Fruit fly (Drosophila melanogaster) whole organism, pupa: ENCODE data around the gene pip.

Experiments
- CG10348 ChIP-seq: fragments of 200-800 bp; sonication (Bioruptor generic); IDR thresholded peaks from 2 replicates; pipeline ENCODE4 v1.3.6; 2022; ENCODE audit warnings: missing biosample characterization, missing genetic modification characterization
- CG12605 ChIP-seq: fragments of 200-800 bp; sonication (Bioruptor generic); IDR thresholded peaks from 2 replicates; pipeline ENCODE4 v1.3.6; 2022; ENCODE audit warnings: missing biosample characterization, missing genetic modification characterization
- CG13204 ChIP-seq: fragments of 200-800 bp; sonication (Bioruptor generic); optimal IDR thresholded peaks from 2 replicates; lab custom pipeline; 2018; ENCODE audit warnings: missing biosample characterization, mild to moderate bottlenecking, missing genetic modification characterization, moderate library complexity
- CG14655 ChIP-seq: fragments of 200-800 bp; sonication (Bioruptor generic); optimal IDR thresholded peaks from 3 replicates; lab custom pipeline; 2017; ENCODE audit warnings: mild to moderate bottlenecking, missing biosample characterization, missing genetic modification reagents, missing genetic modification characterization
- CG15710 ChIP-seq: fragments of 200-800 bp; sonication (Bioruptor generic); optimal IDR thresholded peaks from 2 replicates; lab custom pipeline; 2018; ENCODE audit warnings: missing biosample characterization, mild to moderate bottlenecking, missing genetic modification characterization, moderate library complexity
- CG17806 ChIP-seq: fragments of 200-800 bp; sonication (Bioruptor generic); optimal IDR thresholded peaks from 2 replicates; lab custom pipeline; 2018; ENCODE audit warnings: missing biosample characterization, mild to moderate bottlenecking, missing genetic modification characterization, moderate library complexity
- CG32121 ChIP-seq: fragments of 200-800 bp; sonication (Bioruptor generic); IDR thresholded peaks from 2 replicates; pipeline ENCODE4 v1.3.6; 2022; ENCODE audit warnings: missing biosample characterization, missing genetic modification characterization
- CG34367 ChIP-seq: fragments of 200-800 bp; sonication (Bioruptor generic); optimal IDR thresholded peaks from 2 replicates; lab custom pipeline; 2018; ENCODE audit warnings: missing biosample characterization, mild to moderate bottlenecking, missing genetic modification characterization
- CG4496 ChIP-seq: fragments of 200-800 bp; sonication (Bioruptor generic); IDR thresholded peaks from 3 replicates; pipeline ENCODE4 v1.3.6; 2022; ENCODE audit warnings: missing biosample characterization, missing genetic modification characterization
- CG8159 ChIP-seq: fragments of 200-800 bp; sonication (Bioruptor generic); optimal IDR thresholded peaks from 3 replicates; lab custom pipeline; 2018; ENCODE audit warnings: missing biosample characterization, mild to moderate bottlenecking, missing genetic modification characterization, moderate library complexity
- CG8301 ChIP-seq: fragments of 200-800 bp; sonication (Bioruptor generic); optimal IDR thresholded peaks from 2 replicates; lab custom pipeline; 2018; ENCODE audit warnings: missing biosample characterization, mild to moderate bottlenecking, missing genetic modification characterization
- CG9948 ChIP-seq: fragments of 200-800 bp; sonication (Bioruptor generic); optimal IDR thresholded peaks from 2 replicates; lab custom pipeline; 2018; ENCODE audit warnings: missing biosample characterization, mild to moderate bottlenecking, missing genetic modification characterization, moderate library complexity
- D1 ChIP-seq: fragments of 200-800 bp; sonication (Bioruptor generic); optimal IDR thresholded peaks from 2 replicates; lab custom pipeline; 2018; ENCODE audit warnings: missing biosample characterization, mild to moderate bottlenecking, missing genetic modification characterization, moderate library complexity
- EcR ChIP-seq: fragments of 200-800 bp; sonication (Bioruptor generic); optimal IDR thresholded peaks from 3 replicates; lab custom pipeline; 2019; ENCODE audit warnings: missing biosample characterization, missing genetic modification characterization, mild to moderate bottlenecking, moderate library complexity, missing genetic modification reagents
- Ets98B ChIP-seq: fragments of 200-800 bp; sonication (Bioruptor generic); IDR thresholded peaks from 2 replicates; pipeline ENCODE4 v1.3.6; 2022; ENCODE audit warnings: missing biosample characterization, missing genetic modification characterization
- Pif1A ChIP-seq: fragments of 200-800 bp; sonication (Bioruptor generic); optimal IDR thresholded peaks from 3 replicates; lab custom pipeline; 2016; ENCODE audit warnings: missing biosample characterization, missing genetic modification characterization
- Pif1B ChIP-seq: fragments of 200-800 bp; sonication (Bioruptor generic); optimal IDR thresholded peaks from 3 replicates; lab custom pipeline; 2016; ENCODE audit warnings: missing biosample characterization, missing genetic modification characterization
- Snoo ChIP-seq: fragments of 200-800 bp; sonication (Bioruptor generic); optimal IDR thresholded peaks from 3 replicates; lab custom pipeline; 2017; ENCODE audit warnings: missing biosample characterization, mild to moderate bottlenecking, missing genetic modification characterization, inconsistent platforms
- fd96Ca ChIP-seq: fragments of 200-800 bp; sonication (Bioruptor generic); IDR thresholded peaks from 3 replicates; pipeline ENCODE4 v1.3.6; 2022; ENCODE audit warnings: missing biosample characterization, missing genetic modification characterization
- gl ChIP-seq: fragments of 200-800 bp; sonication (Bioruptor generic); optimal IDR thresholded peaks from 2 replicates; lab custom pipeline; 2018; ENCODE audit warnings: missing biosample characterization, mild to moderate bottlenecking, missing genetic modification characterization
- rn ChIP-seq: fragments of 200-800 bp; sonication (Bioruptor generic); IDR thresholded peaks from 2 replicates; pipeline ENCODE4 v1.3.6; 2022; ENCODE audit warnings: missing biosample characterization, missing genetic modification characterization

pip gene

DNA sequence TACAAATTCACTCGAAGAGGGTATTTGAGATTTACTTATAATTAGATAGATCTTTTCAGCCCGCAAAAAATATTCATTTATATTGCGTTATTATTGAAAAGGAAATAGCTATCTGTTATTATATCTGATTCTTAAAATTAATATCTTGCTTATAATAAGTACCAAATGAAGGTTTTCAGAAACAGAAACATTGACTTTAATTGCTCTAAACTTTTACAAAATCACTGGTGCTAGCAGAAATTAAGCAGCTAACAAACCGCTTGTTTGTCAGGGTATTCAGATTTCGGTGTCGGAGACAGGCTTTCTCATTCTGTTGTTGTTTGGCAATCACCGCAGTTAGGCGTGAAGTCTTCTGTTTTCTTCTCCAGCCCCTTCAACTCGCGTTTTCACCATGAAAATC, 20.8 kb downstream of the pip start:
- TF ChIP-seq CG13204 (GFP tag; lab: Kevin White, UChicago) (no peak), CG14655 (GFP tag; lab: Kevin White, UChicago) (peak; percentile 51), CG8301 (tag; lab: Kevin White, UChicago) (peak; percentile 10), Ets98B (GFP tag; lab: Robert Waterston, UW) (no peak)

DNA sequence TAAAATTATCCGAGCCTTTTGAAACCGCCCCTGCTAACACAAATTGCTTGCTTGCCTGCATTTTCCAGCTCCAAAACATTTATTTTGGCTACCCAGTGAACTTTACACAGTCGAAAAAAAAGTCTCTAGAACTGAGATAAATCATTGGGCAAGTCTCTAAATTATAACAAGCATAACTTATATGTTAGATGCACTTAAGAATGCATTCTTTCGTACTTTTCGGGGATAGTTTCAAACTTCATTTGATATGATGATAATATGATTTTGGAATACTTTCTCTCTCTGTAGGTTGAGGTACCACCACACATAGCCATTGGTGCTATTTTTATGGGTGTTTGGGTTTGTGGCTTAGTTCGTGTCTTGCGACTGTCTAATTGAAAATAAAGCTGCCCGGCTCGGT, 22.5 kb downstream of the pip start:
- TF ChIP-seq rn (GFP tag; lab: Robert Waterston, UW) (peak; percentile 75), CG8301 (tag; lab: Kevin White, UChicago) (peak; percentile 88), D1 (tag; lab: Kevin White, UChicago) (no peak), CG14655 (GFP tag; lab: Kevin White, UChicago) (peak; percentile 87), CG17806 (tag; lab: Kevin White, UChicago) (no peak), CG4496 (GFP tag; lab: Robert Waterston, UW) (peak; percentile 92), fd96Ca (GFP tag; lab: Robert Waterston, UW) (peak; percentile 81), CG12605 (GFP tag; lab: Robert Waterston, UW) (peak; percentile 84), CG10348 (peak; percentile 76), CG8159 (tag; lab: Kevin White, UChicago) (no peak), CG32121 (GFP tag; lab: Robert Waterston, UW) (peak; percentile 93), CG9948 (no peak), EcR (GFP tag; lab: Kevin White, UChicago) (no peak), CG15710 (tag; lab: Kevin White, UChicago) (no peak), Pif1A (GFP tag; lab: Kevin White, UChicago) (peak; percentile 73), CG34367 (tag; lab: Kevin White, UChicago) (no peak), Snoo (tag; lab: Kevin White, UChicago) (no peak), Ets98B (GFP tag; lab: Robert Waterston, UW) (peak; percentile 92), CG13204 (GFP tag; lab: Kevin White, UChicago) (no peak), Pif1B (GFP tag; lab: Kevin White, UChicago) (peak; percentile 63), gl (no peak)

DNA sequence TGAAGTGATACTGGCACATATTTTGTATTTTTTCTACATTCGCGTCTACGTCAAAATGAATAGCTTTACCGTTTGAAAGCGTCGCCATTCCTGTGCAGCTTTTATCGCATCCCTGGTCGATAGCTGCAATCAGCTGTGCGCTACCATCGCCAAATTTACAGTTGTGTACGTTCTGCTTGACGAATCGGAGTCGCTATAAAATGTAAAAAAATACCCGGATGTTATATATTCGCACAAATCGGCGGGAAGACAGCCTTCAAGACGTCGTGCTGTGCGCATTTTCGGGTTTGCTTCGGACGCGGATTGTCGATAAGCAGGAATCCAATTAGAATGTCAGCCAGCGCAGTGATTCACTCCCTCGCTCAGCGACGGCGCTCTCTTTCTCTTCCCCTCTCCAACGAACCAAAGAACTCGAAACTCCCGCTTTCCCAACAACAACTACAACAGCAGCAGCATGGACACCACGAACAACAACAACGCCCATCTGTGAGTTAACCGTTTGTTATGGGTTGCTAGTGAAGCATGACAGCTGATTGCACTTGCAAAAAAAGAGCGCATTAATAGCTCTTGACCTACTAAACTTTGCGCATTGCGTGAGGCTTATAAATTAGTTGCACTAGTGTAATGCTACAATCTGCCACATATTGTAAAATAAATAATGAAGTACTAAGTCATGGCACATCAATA, 42.7 kb downstream of the pip start:
- TF ChIP-seq D1 (tag; lab: Kevin White, UChicago) (peak; percentile 36), CG8301 (tag; lab: Kevin White, UChicago) (peak; percentile 55), CG9948 (no peak), Snoo (tag; lab: Kevin White, UChicago) (no peak), rn (GFP tag; lab: Robert Waterston, UW) (no peak), Pif1B (GFP tag; lab: Kevin White, UChicago) (peak; percentile 32), CG13204 (GFP tag; lab: Kevin White, UChicago) (no peak), CG32121 (GFP tag; lab: Robert Waterston, UW) (peak; percentile 55), CG12605 (GFP tag; lab: Robert Waterston, UW) (no peak; the same call in 1 of the 2 replicates), EcR (GFP tag; lab: Kevin White, UChicago) (no peak), Pif1A (GFP tag; lab: Kevin White, UChicago) (no peak), CG14655 (GFP tag; lab: Kevin White, UChicago) (no peak), CG10348 (no peak), Ets98B (GFP tag; lab: Robert Waterston, UW) (peak; percentile 33; the same call in 1 of the 2 replicates), CG15710 (tag; lab: Kevin White, UChicago) (no peak), fd96Ca (GFP tag; lab: Robert Waterston, UW) (no peak; the same call in 2 of the 3 replicates), CG17806 (tag; lab: Kevin White, UChicago) (no peak), gl (no peak)

DNA sequence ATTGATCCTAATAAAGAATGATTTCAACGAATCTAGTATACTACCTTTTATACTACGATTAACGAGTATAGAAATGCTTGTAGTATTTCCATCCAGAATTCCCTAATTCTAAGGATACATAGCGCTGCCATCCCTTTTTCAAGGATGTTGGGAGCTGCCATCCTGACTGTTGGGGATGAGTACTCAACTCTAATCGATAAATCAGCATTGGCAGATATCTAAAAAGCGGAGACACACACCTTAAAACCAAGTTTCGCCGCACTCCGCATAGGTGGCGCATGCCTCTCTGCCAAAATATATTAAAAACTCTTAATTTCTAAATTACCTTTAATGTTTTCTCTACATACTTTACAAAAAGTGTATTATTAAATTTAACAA, 43.2 kb downstream of the pip start, which contains the start of gene fal:
Gene fal (plus strand): TSS at position 330 of the 378 bp plus-strand sequence.
- TF ChIP-seq CG8159 (tag; lab: Kevin White, UChicago), result no peak
- TF ChIP-seq fd96Ca (GFP tag; lab: Robert Waterston, UW), result no peak
- TF ChIP-seq Ets98B (GFP tag; lab: Robert Waterston, UW), result no peak

DNA sequence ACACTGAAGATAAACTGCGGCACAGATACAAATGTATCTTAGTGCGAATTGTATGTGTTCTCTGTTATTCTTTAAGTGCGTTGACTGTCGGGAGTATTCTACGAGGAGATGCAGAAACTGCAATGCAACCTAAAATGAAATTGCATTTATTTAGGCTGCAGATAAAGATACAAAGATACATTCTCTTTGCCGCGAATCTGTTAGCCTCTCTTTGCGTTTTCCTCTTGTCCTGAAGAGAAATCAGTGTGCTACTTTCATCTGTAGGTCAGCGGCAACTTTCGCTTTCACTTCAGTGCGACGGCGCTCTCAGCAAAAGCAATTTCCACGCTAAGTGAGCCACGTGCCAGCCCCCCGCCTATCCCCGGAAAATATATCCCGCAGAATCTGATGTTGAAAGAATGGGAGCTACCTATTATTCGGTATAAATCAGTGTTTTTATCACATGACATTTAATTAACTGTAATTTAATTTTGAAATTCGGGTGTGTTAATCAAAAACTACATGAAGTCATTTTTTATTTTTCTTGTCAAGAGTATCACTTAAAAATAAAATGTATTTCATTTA, 44.1 kb downstream of the pip start:
- TF ChIP-seq EcR (GFP tag; lab: Kevin White, UChicago), result peak; percentile 67
- TF ChIP-seq D1 (tag; lab: Kevin White, UChicago), result no peak
- no peak for TF ChIP-seq rn (GFP tag; lab: Robert Waterston, UW)
- no peak for TF ChIP-seq CG4496 (GFP tag; lab: Robert Waterston, UW)
- TF ChIP-seq CG9948, result no peak
- peak; percentile 10; the same call in 1 of the 3 replicates for TF ChIP-seq fd96Ca (GFP tag; lab: Robert Waterston, UW)
- 0 out of 2 replicates have a peak, but pooled peaks have one; percentile 22 for TF ChIP-seq CG12605 (GFP tag; lab: Robert Waterston, UW)
